Fruit fly (Drosophila melanogaster) whole organism, prepupa: ENCODE measurements around the gene CG7766.

Source experiments
- Blimp-1 ChIP-seq: fragments of 200-800 bp; sonication (Bioruptor generic); optimal IDR thresholded peaks from 3 replicates; lab custom pipeline; 2017; ENCODE audit warnings: missing biosample characterization, missing genetic modification characterization, mild to moderate bottlenecking, moderate library complexity, missing genetic modification reagents
- CG10631 ChIP-seq: fragments of 200-800 bp; sonication (Bioruptor generic); optimal IDR thresholded peaks from 2 replicates; lab custom pipeline; 2016; ENCODE audit warnings: missing biosample characterization, missing genetic modification characterization
- CG10669 ChIP-seq: fragments of 200-800 bp; sonication (Bioruptor generic); optimal IDR thresholded peaks from 3 replicates; lab custom pipeline; 2018; ENCODE audit warnings: missing biosample characterization, mild to moderate bottlenecking, missing genetic modification characterization, moderate library complexity
- CG11294 ChIP-seq: fragments of 200-800 bp; sonication (Bioruptor generic); IDR thresholded peaks from 2 replicates; pipeline ENCODE4 v1.3.6; 2022; ENCODE audit warnings: missing biosample characterization, missing genetic modification characterization
- CG15336 ChIP-seq: fragments of 200-800 bp; sonication (Bioruptor generic); IDR thresholded peaks from 2 replicates; pipeline ENCODE4 v1.3.6; 2022; ENCODE audit warnings: missing biosample characterization, missing genetic modification characterization
- CG1621 ChIP-seq: fragments of 200-800 bp; sonication (Bioruptor generic); optimal IDR thresholded peaks from 3 replicates; lab custom pipeline; 2018; ENCODE audit warnings: missing biosample characterization, mild to moderate bottlenecking, missing genetic modification characterization
- CG16779 ChIP-seq: fragments of 200-800 bp; sonication (Bioruptor generic); optimal IDR thresholded peaks from 3 replicates; lab custom pipeline; 2017; ENCODE audit warnings: missing biosample characterization, mild to moderate bottlenecking, missing genetic modification characterization
- CG3032 ChIP-seq: fragments of 200-800 bp; optimal IDR thresholded peaks from 2 replicates; lab custom pipeline; 2019; ENCODE audit warnings: missing biosample characterization, mild to moderate bottlenecking, missing genetic modification characterization, moderate library complexity
- CG31627 ChIP-seq: fragments of 200-800 bp; sonication (Bioruptor generic); optimal IDR thresholded peaks from 3 replicates; lab custom pipeline; 2016; ENCODE audit warnings: missing biosample characterization, missing genetic modification characterization
- CG32006 ChIP-seq: fragments of 200-800 bp; sonication (Bioruptor generic); optimal IDR thresholded peaks from 3 replicates; lab custom pipeline; 2017; ENCODE audit warnings: missing biosample characterization, mild to moderate bottlenecking, missing genetic modification characterization
- CG34406 ChIP-seq: fragments of 200-800 bp; sonication (Bioruptor generic); optimal IDR thresholded peaks from 3 replicates; lab custom pipeline; 2016; ENCODE audit warnings: missing biosample characterization, missing genetic modification characterization
- CG3919 ChIP-seq: fragments of 200-800 bp; sonication (Bioruptor generic); optimal IDR thresholded peaks from 3 replicates; lab custom pipeline; 2016; ENCODE audit warnings: missing biosample characterization, missing genetic modification characterization
- CG4318 ChIP-seq: fragments of 200-800 bp; sonication (Bioruptor generic); optimal IDR thresholded peaks from 3 replicates; lab custom pipeline; 2017; ENCODE audit warnings: missing biosample characterization, mild to moderate bottlenecking, missing genetic modification characterization
- CG6163 ChIP-seq: fragments of 200-800 bp; sonication (Bioruptor generic); IDR thresholded peaks from 3 replicates; pipeline ENCODE4 v1.3.6; 2022; ENCODE audit warnings: missing biosample characterization, missing genetic modification characterization
- CG6276 ChIP-seq: fragments of 200-800 bp; sonication (Bioruptor generic); optimal IDR thresholded peaks from 2 replicates; lab custom pipeline; 2017; ENCODE audit warnings: missing biosample characterization, mild to moderate bottlenecking, missing genetic modification characterization
- CG6854 ChIP-seq: fragments of 200-800 bp; sonication (Bioruptor generic); optimal IDR thresholded peaks from 2 replicates; lab custom pipeline; 2017; ENCODE audit warnings: missing biosample characterization, mild to moderate bottlenecking, missing genetic modification characterization
- CG7368 ChIP-seq: fragments of 200-800 bp; sonication (Bioruptor generic); optimal IDR thresholded peaks from 3 replicates; lab custom pipeline; 2016; ENCODE audit warnings: missing biosample characterization, missing genetic modification characterization
- CG9139 ChIP-seq: fragments of 200-800 bp; sonication (Bioruptor generic); optimal IDR thresholded peaks from 3 replicates; lab custom pipeline; 2017; ENCODE audit warnings: missing biosample characterization, mild to moderate bottlenecking, missing genetic modification characterization
- Eip75B ChIP-seq: fragments of 200-800 bp; sonication (Bioruptor generic); optimal IDR thresholded peaks from 3 replicates; lab custom pipeline; 2016; ENCODE audit warnings: missing biosample characterization, missing genetic modification characterization
- Eip78C ChIP-seq: fragments of 200-800 bp; sonication (Bioruptor generic); peaks from one replicate; lab custom pipeline; 2016; ENCODE audit warnings: missing biosample characterization, missing genetic modification characterization
- Eip93F ChIP-seq: fragments of 200-800 bp; sonication (Bioruptor generic); optimal IDR thresholded peaks from 2 replicates; lab custom pipeline; 2016; ENCODE audit warnings: missing biosample characterization, mild to moderate bottlenecking, missing genetic modification characterization
- Ets21C ChIP-seq: fragments of 200-800 bp; sonication (Bioruptor generic); optimal IDR thresholded peaks from 3 replicates; lab custom pipeline; 2016; ENCODE audit warnings: missing biosample characterization, missing genetic modification characterization
- Ets96B ChIP-seq: fragments of 200-800 bp; optimal IDR thresholded peaks from 2 replicates; lab custom pipeline; 2019; ENCODE audit warnings: missing biosample characterization, mild to moderate bottlenecking, missing genetic modification characterization, moderate library complexity
- Gug ChIP-seq: fragments of 200-800 bp; sonication (Bioruptor generic); IDR thresholded peaks from 2 replicates; pipeline ENCODE4 v1.3.6; 2022; ENCODE audit warnings: missing biosample characterization, missing genetic modification characterization
- Hr38 ChIP-seq: sonication (Bioruptor generic); optimal IDR thresholded peaks from 2 replicates; lab custom pipeline; 2016; ENCODE audit warnings: missing biosample characterization, missing genetic modification characterization
- Hr39 ChIP-seq: fragments of 200-800 bp; sonication (Bioruptor generic); optimal IDR thresholded peaks from 2 replicates; lab custom pipeline; 2016; ENCODE audit warnings: missing biosample characterization, missing genetic modification characterization
- Hr4 ChIP-seq: fragments of 200-800 bp; sonication (Bioruptor generic); optimal IDR thresholded peaks from 3 replicates; lab custom pipeline; 2016; ENCODE audit warnings: missing biosample characterization, missing genetic modification characterization
- Lpt ChIP-seq: fragments of 200-800 bp; sonication (Bioruptor generic); optimal IDR thresholded peaks from 3 replicates; lab custom pipeline; 2016; ENCODE audit warnings: missing biosample characterization, missing genetic modification characterization
- OdsH ChIP-seq: fragments of 200-800 bp; sonication (Bioruptor generic); optimal IDR thresholded peaks from 3 replicates; lab custom pipeline; 2016; ENCODE audit warnings: missing biosample characterization, missing genetic modification characterization
- Sox15 ChIP-seq: fragments of 200-800 bp; sonication (Bioruptor generic); optimal IDR thresholded peaks from 3 replicates; lab custom pipeline; 2016; ENCODE audit warnings: missing biosample characterization, missing genetic modification characterization
- dac ChIP-seq: fragments of 200-800 bp; sonication (Bioruptor generic); optimal IDR thresholded peaks from 2 replicates; lab custom pipeline; 2017; ENCODE audit warnings: missing biosample characterization, mild to moderate bottlenecking, missing genetic modification characterization
- dsx ChIP-seq: fragments of 200-800 bp; optimal IDR thresholded peaks from 3 replicates; lab custom pipeline; 2019; ENCODE audit warnings: missing biosample characterization, mild to moderate bottlenecking, missing genetic modification characterization, moderate library complexity; ENCODE audit not compliant: poor library complexity, severe bottlenecking
- eg ChIP-seq: fragments of 200-800 bp; sonication (Bioruptor generic); IDR thresholded peaks from 3 replicates; pipeline ENCODE4 v1.3.6; 2022; ENCODE audit warnings: missing biosample characterization, missing genetic modification characterization
- esn ChIP-seq: fragments of 200-800 bp; sonication (Bioruptor generic); optimal IDR thresholded peaks from 2 replicates; lab custom pipeline; 2016; ENCODE audit warnings: missing biosample characterization, mild to moderate bottlenecking, missing genetic modification characterization, moderate library complexity
- fd59A ChIP-seq: fragments of 200-800 bp; sonication (Bioruptor generic); optimal IDR thresholded peaks from 2 replicates; lab custom pipeline; 2017; ENCODE audit warnings: missing biosample characterization, mild to moderate bottlenecking, missing genetic modification characterization, missing genetic modification reagents
- fkh ChIP-seq: fragments of 200-800 bp; sonication (Bioruptor generic); optimal IDR thresholded peaks from 3 replicates; lab custom pipeline; 2017; ENCODE audit warnings: missing biosample characterization, mild to moderate bottlenecking, missing genetic modification characterization, moderate library complexity
- lz ChIP-seq: fragments of 200-800 bp; sonication (Bioruptor generic); optimal IDR thresholded peaks from 3 replicates; lab custom pipeline; 2016; ENCODE audit warnings: missing biosample characterization, missing genetic modification characterization
- net ChIP-seq: fragments of 200-800 bp; sonication (Bioruptor generic); optimal IDR thresholded peaks from 3 replicates; lab custom pipeline; 2016; ENCODE audit warnings: missing biosample characterization, missing genetic modification characterization
- pdm3 ChIP-seq: fragments of 200-800 bp; sonication (Bioruptor generic); optimal IDR thresholded peaks from 3 replicates; lab custom pipeline; 2016; ENCODE audit warnings: missing biosample characterization, missing genetic modification characterization
- salr ChIP-seq, 2 experiments: fragments of 200-800 bp; sonication (Bioruptor generic); optimal IDR thresholded peaks; 3 replicates each; lab custom pipeline; 2016 to 2018; ENCODE audit warnings: missing biosample characterization in 2 of 2, missing genetic modification characterization in 2 of 2, mild to moderate bottlenecking in 1 of 2
- ss ChIP-seq, 2 experiments: fragments of 200-800 bp; sonication (Bioruptor generic); optimal IDR thresholded peaks; 2 replicates in 1 of 2; 3 replicates in 1 of 2; lab custom pipeline; 2017 to 2018; ENCODE audit warnings: mild to moderate bottlenecking in 2 of 2, missing biosample characterization in 2 of 2, missing genetic modification characterization in 2 of 2, moderate library complexity in 1 of 2
- svp ChIP-seq: fragments of 200-800 bp; sonication (Bioruptor generic); peaks from one replicate; lab custom pipeline; 2016; ENCODE audit warnings: missing biosample characterization, missing genetic modification characterization
- vri ChIP-seq: fragments of 200-800 bp; sonication (Bioruptor generic); optimal IDR thresholded peaks from 3 replicates; lab custom pipeline; 2016; ENCODE audit warnings: missing biosample characterization, mild to moderate bottlenecking, missing genetic modification characterization

Gene CG7766

DNA sequence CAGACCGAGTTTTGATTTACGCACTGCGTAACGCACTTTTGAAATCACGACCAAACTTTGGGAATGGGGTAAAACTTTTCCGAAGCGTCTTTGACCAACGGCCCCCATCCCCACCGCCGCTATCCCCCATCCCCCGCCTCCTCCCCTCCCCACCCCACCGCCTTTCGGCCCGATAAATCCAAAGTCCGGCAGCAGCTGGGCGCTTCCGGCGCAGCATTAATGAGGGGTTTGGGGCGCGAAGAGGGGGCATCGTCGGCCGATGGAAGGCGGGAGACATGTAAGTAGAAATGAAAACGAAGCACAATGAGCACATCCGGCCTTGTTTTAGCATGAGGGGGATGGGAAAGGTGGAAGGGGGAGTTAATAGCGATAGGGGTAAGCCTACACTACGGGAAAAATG is 35.6 kb upstream of the CG7766 start (continued):
- TF ChIP-seq CG6854, result no peak
- no peak for TF ChIP-seq Blimp-1
- TF ChIP-seq esn, result no peak
- TF ChIP-seq Hr39 (GFP tag; lab: Kevin White, UChicago), result no peak
- TF ChIP-seq CG15336 (GFP tag; lab: Robert Waterston, UW), result no peak
- TF ChIP-seq pdm3, result no peak
- no peak for TF ChIP-seq CG6163 (GFP tag; lab: Robert Waterston, UW)
- TF ChIP-seq fd59A (GFP tag; lab: Kevin White, UChicago), result no peak
- TF ChIP-seq Gug, result peak; percentile 45; the same call in 1 of the 2 replicates
- peak; percentile 33 for TF ChIP-seq CG7368
- TF ChIP-seq dac (GFP tag; lab: Kevin White, UChicago), result no peak
- TF ChIP-seq, all 60 proteins: peak for 16

DNA sequence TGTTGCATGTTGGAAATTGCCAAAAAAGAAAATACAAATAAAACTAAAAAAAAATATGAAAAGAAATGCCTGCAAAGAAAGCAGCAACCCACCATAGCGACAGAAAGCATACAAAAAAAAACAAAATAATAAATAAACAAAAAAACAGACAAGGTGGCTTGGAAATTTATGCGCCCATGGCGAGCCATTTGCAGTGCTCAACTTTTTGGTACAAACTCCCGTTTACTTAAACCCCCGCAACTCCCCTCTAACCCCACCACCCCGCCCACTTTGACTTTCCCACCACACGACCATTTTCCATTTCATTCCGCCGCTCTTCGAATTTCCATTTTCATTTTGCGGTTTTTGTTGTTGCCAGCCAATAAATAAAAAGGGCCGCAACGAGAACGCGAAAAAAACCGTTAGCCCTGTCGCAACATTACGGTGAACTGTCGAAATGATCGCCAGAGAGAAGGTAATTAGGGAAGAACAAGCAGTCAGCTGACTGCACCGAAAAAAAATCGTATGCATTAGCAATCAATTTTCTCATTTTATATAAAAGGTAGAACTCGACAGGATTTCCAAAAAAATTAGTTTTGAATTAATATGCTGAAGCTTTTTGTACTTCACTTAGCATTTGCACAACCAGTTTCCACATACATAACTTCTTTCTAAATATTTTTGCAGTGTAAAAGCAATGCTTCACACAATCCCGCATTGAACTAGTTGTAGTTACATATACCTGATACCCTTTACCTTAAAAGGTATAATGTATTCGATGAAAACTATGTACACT is 33.4 kb upstream of the CG7766 start:
- no peak for TF ChIP-seq Ets21C (GFP tag; lab: Kevin White, UChicago)
- TF ChIP-seq CG4318 (GFP tag; lab: Kevin White, UChicago), result no peak
- no peak for TF ChIP-seq lz (GFP tag; lab: Kevin White, UChicago)
- TF ChIP-seq Hr39 (GFP tag; lab: Kevin White, UChicago), result peak; percentile 14
- peak; percentile 10 for TF ChIP-seq pdm3
- no peak for TF ChIP-seq CG9139 (GFP tag; lab: Kevin White, UChicago)
- peak; percentile 2 for TF ChIP-seq Ets96B (tag; lab: Kevin White, UChicago)
- TF ChIP-seq Blimp-1, result no peak
- TF ChIP-seq Gug, result no peak
- TF ChIP-seq Lpt (GFP tag; lab: Kevin White, UChicago), result no peak
- 0 out of 3 replicates have a peak, but pooled peaks have one; percentile 14 for TF ChIP-seq CG6163 (GFP tag; lab: Robert Waterston, UW)
- no peak for TF ChIP-seq fkh (GFP tag; lab: Kevin White, UChicago)
- TF ChIP-seq ss (GFP tag; optimal IDR thresholded peaks at IDR 0.05; lab: Kevin White, UChicago), result peak in 1 of 2 experiments; percentile 32
- TF ChIP-seq CG31627 (GFP tag; lab: Kevin White, UChicago), result peak; percentile 10
- no peak for TF ChIP-seq salr (GFP tag; optimal IDR thresholded peaks at IDR 0.05; lab: Kevin White, UChicago)
- TF ChIP-seq eg (GFP tag; lab: Robert Waterston, UW), result peak; percentile 38; the same call in 1 of the 3 replicates
- TF ChIP-seq CG32006 (GFP tag; lab: Kevin White, UChicago), result peak; percentile 50
- peak; percentile 40 for TF ChIP-seq Hr4 (GFP tag; lab: Kevin White, UChicago)
- TF ChIP-seq CG3032 (tag; lab: Kevin White, UChicago), result no peak
- TF ChIP-seq CG10669 (GFP tag; lab: Kevin White, UChicago), result no peak
- peak; percentile 22 for TF ChIP-seq OdsH (GFP tag; lab: Kevin White, UChicago)
- TF ChIP-seq CG15336 (GFP tag; lab: Robert Waterston, UW), result peak; percentile 54
- TF ChIP-seq CG1621 (tag; lab: Kevin White, UChicago), result no peak
- TF ChIP-seq CG11294 (GFP tag; lab: Robert Waterston, UW), result 0 out of 2 replicates have a peak, but pooled peaks have one; percentile 9
- TF ChIP-seq Eip78C, result peak; percentile 81
- TF ChIP-seq vri (GFP tag; lab: Kevin White, UChicago), result no peak
- no peak for TF ChIP-seq CG16779 (tag; lab: Kevin White, UChicago)
- peak; percentile 27 for TF ChIP-seq svp (GFP tag; lab: Kevin White, UChicago)
- no peak for TF ChIP-seq CG6276 (GFP tag; lab: Kevin White, UChicago)
- no peak for TF ChIP-seq CG10631 (GFP tag; lab: Kevin White, UChicago)
- peak; percentile 18 for TF ChIP-seq CG3919 (GFP tag; lab: Kevin White, UChicago)

DNA sequence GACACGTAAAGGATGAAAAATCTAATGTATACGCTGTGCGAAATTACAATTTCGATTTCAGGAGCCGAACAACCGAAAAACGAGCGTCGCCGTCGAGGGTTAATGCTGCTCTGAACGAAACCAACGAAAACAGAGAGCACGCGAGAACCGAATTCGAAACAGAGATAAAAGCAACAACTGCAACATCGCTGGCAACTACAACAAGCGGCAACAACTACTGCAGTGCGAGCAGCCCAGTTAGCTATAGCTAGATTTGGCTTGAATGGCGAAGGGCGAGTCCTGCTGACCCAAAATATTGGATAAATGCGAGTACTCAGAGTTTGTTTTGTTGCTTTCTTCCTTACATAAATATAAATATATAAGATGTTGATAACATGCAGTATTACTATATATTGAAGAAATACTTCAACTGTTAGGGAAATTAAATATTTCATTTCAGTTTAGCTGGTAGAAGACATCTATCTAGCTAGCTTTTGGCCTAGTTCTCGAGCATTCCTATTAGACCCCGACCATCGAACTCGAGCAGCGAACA is 31.4 kb upstream of the CG7766 start, which contains the start of gene fend:
Gene fend (minus strand): TSS at position 178 of the 532 bp plus-strand sequence.
- peak; percentile 24 for TF ChIP-seq lz (GFP tag; lab: Kevin White, UChicago)
- no peak for TF ChIP-seq Sox15 (GFP tag; lab: Kevin White, UChicago)
- TF ChIP-seq CG7368, result no peak
- peak; percentile 40 for TF ChIP-seq CG10669 (GFP tag; lab: Kevin White, UChicago)
- peak; percentile 54 for TF ChIP-seq Ets96B (tag; lab: Kevin White, UChicago)
- TF ChIP-seq fd59A (GFP tag; lab: Kevin White, UChicago), result no peak
- TF ChIP-seq CG3919 (GFP tag; lab: Kevin White, UChicago), result no peak
- no peak for TF ChIP-seq Hr38 (GFP tag; lab: Kevin White, UChicago)
- no peak for TF ChIP-seq Ets21C (GFP tag; lab: Kevin White, UChicago)
- peak; percentile 32 for TF ChIP-seq net (GFP tag; lab: Kevin White, UChicago)
- TF ChIP-seq dsx (GFP tag; lab: Kevin White, UChicago), result peak; percentile 24
- peak; percentile 4 for TF ChIP-seq Lpt (GFP tag; lab: Kevin White, UChicago)
- peak; percentile 2 for TF ChIP-seq CG4318 (GFP tag; lab: Kevin White, UChicago)
- no peak for TF ChIP-seq Eip75B (GFP tag; lab: Kevin White, UChicago)
- TF ChIP-seq CG9139 (GFP tag; lab: Kevin White, UChicago), result no peak
- no peak for TF ChIP-seq CG15336 (GFP tag; lab: Robert Waterston, UW)
- peak; percentile 22 for TF ChIP-seq dac (GFP tag; lab: Kevin White, UChicago)
- peak; percentile 3 for TF ChIP-seq Hr4 (GFP tag; lab: Kevin White, UChicago)
- TF ChIP-seq CG1621 (tag; lab: Kevin White, UChicago), result no peak
- peak; percentile 26 for TF ChIP-seq CG34406 (GFP tag; lab: Kevin White, UChicago)
- peak; percentile 26 to 57 for TF ChIP-seq ss (GFP tag; optimal IDR thresholded peaks at IDR 0.05; lab: Kevin White, UChicago)
- TF ChIP-seq Eip93F (GFP tag; lab: Kevin White, UChicago), result no peak
